Worm (Caenorhabditis elegans) whole organism, midembryonic: ENCODE data around the gene M142.8.

Experiments
- cog-1 ChIP-seq: sonication (generic microtip); optimal IDR thresholded peaks from 2 replicates; lab custom pipeline; 2016; ENCODE audit warnings: missing genetic modification characterization, missing compliant biosample characterization
- flt-1 ChIP-seq: fragments of 200-800 bp; sonication (Bioruptor generic); IDR thresholded peaks from 2 replicates; pipeline ENCODE4 v1.3.6; 2022; ENCODE audit warnings: missing genetic modification characterization, missing compliant biosample characterization
- ref-1 ChIP-seq: fragments of 200-800 bp; sonication (Bioruptor generic); conservative IDR thresholded peaks from 2 replicates; pipeline ENCODE4 v1.3.6; 2022; ENCODE audit warnings: missing genetic modification reagents, missing genetic modification characterization, missing compliant biosample characterization
- ztf-23 ChIP-seq: fragments of 200-800 bp; sonication (Bioruptor generic); IDR thresholded peaks from 2 replicates; pipeline ENCODE4 v1.3.6; 2022; ENCODE audit warnings: missing genetic modification reagents, missing genetic modification characterization, missing compliant biosample characterization

ce11 chrIII:10904320-10904961, 29.0 kb upstream of the M142.8 start:
- TF ChIP-seq ztf-23, result no peak
- TF ChIP-seq ref-1 (GFP tag; lab: Robert Waterston, UW), result no peak
- no peak for TF ChIP-seq flt-1 (GFP tag; lab: Robert Waterston, UW)
- TF ChIP-seq cog-1 (tag; lab: Kevin White, UChicago), result no peak
